Fruit fly (Drosophila melanogaster): ENCODE data around the gene CG15529.

dm6 chr3R:30132295-30132694 lies 19.6 kb upstream of the CG15529 start, which contains the start of gene CG31029:
- TF ChIP-seq CG4496 (GFP tag; IDR thresholded peaks at IDR 0.05) (no peak), rn (GFP tag; IDR thresholded peaks at IDR 0.05) (no peak), Snoo (tag; optimal IDR thresholded peaks at IDR 0.05) (no peak), EcR (GFP tag; optimal IDR thresholded peaks at IDR 0.05) (no peak), Ets98B (GFP tag; IDR thresholded peaks at IDR 0.05) (no peak), CG14655 (GFP tag; optimal IDR thresholded peaks at IDR 0.05) (no peak)

Measured in whole organism, pupa.